Worm (Caenorhabditis elegans) whole organism, late embryonic: Measurements from ENCODE around the gene nsph-4.3.

Experiments used
- ama-1 ChIP-seq: fragments of 150-350 bp; optimal IDR thresholded peaks from 2 replicates; lab custom pipeline; 2014
- fkh-10 ChIP-seq: fragments of 150-350 bp; optimal IDR thresholded peaks from 2 replicates; lab custom pipeline; 2014; ENCODE audit warnings: missing biosample characterization, missing genetic modification reagents, missing genetic modification characterization

DNA sequence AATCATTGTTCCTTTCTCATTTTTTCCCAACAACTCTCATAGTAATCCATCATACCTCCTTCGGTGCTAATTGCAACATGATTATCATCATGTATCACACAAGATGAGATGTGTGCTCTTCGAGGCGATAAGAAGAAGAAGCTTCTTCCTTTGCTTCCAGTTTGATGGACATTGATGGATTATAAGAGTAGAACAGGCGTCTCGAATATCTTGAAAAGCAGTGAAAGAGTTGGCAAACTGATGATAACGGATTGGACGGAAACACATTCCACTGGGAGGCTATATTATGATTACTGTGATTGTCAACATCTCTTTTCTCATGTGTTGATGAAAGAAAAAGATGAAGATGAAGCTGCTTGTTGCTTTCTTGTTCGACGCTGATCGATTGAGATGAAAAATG, 49.2 kb downstream of the nsph-4.3 start:
- TF ChIP-seq ama-1 (lab: Kevin White, UChicago) (no peak), fkh-10 (GFP tag; lab: Kevin White, UChicago) (no peak)
